Fruit fly (Drosophila melanogaster) whole organism, embryonic: Measurements from ENCODE around the gene CG4991.
A peak's percentile ranks its signal among the peaks of the same experiment; 100 is the strongest.

ENCODE experiments used
- Antp ChIP-seq: fragments of 200-800 bp; sonication (Bioruptor generic); optimal IDR thresholded peaks from 3 replicates; lab custom pipeline; 2016; ENCODE audit warnings: missing biosample characterization, missing genetic modification characterization
- Atf6 ChIP-seq: fragments of 200-800 bp; sonication (Bioruptor generic); IDR thresholded peaks from 2 replicates; pipeline ENCODE4 v1.3.6; 2022; ENCODE audit warnings: missing biosample characterization, missing genetic modification characterization
- BEAF-32 ChIP-seq: fragments of 200-800 bp; sonication (Bioruptor generic); optimal IDR thresholded peaks from 3 replicates; lab custom pipeline; 2017; ENCODE audit warnings: missing biosample characterization, missing genetic modification characterization, mild to moderate bottlenecking, moderate library complexity, missing genetic modification reagents
- CG11085 ChIP-seq: fragments of 200-800 bp; sonication (Bioruptor generic); IDR thresholded peaks from 2 replicates; pipeline ENCODE4 v1.3.6; 2022; ENCODE audit warnings: missing biosample characterization, missing genetic modification characterization
- CG12942 ChIP-seq: fragments of 200-800 bp; sonication (Bioruptor generic); optimal IDR thresholded peaks from 3 replicates; lab custom pipeline; 2016; ENCODE audit warnings: missing biosample characterization, missing genetic modification characterization
- CG13894 ChIP-seq: fragments of 200-800 bp; sonication (Bioruptor generic); optimal IDR thresholded peaks from 3 replicates; lab custom pipeline; 2018; ENCODE audit warnings: missing biosample characterization, mild to moderate bottlenecking, missing genetic modification characterization, moderate library complexity
- CG17385 ChIP-seq: fragments of 200-800 bp; sonication (Bioruptor generic); optimal IDR thresholded peaks from 3 replicates; lab custom pipeline; 2018; ENCODE audit warnings: missing biosample characterization, mild to moderate bottlenecking, missing genetic modification characterization
- CG17568 ChIP-seq: fragments of 200-800 bp; sonication (Bioruptor generic); optimal IDR thresholded peaks from 2 replicates; lab custom pipeline; 2018; ENCODE audit warnings: missing biosample characterization, mild to moderate bottlenecking, missing genetic modification characterization, moderate library complexity
- CG2712 ChIP-seq: fragments of 200-800 bp; optimal IDR thresholded peaks from 3 replicates; lab custom pipeline; 2019; ENCODE audit warnings: missing biosample characterization, mild to moderate bottlenecking, missing genetic modification characterization, moderate library complexity
- CG32772 ChIP-seq: fragments of 200-800 bp; sonication (Bioruptor generic); IDR thresholded peaks from 2 replicates; pipeline ENCODE4 v1.3.6; 2022; ENCODE audit warnings: missing biosample characterization, missing genetic modification characterization
- CG6175 ChIP-seq: fragments of 200-800 bp; sonication (Bioruptor generic); IDR thresholded peaks from 3 replicates; pipeline ENCODE4 v1.3.6; 2022; ENCODE audit warnings: missing biosample characterization, missing genetic modification characterization
- CG7372 ChIP-seq: fragments of 200-800 bp; sonication (Bioruptor generic); IDR thresholded peaks from 2 replicates; pipeline ENCODE4 v1.3.6; 2022; ENCODE audit warnings: missing biosample characterization, missing genetic modification characterization
- CG7745 ChIP-seq: fragments of 200-800 bp; sonication (Bioruptor generic); optimal IDR thresholded peaks from 2 replicates; lab custom pipeline; 2018; ENCODE audit warnings: missing biosample characterization, mild to moderate bottlenecking, missing genetic modification characterization, moderate library complexity
- CG7928 ChIP-seq: fragments of 200-800 bp; sonication (Bioruptor generic); optimal IDR thresholded peaks from 2 replicates; lab custom pipeline; 2017; ENCODE audit warnings: missing biosample characterization, mild to moderate bottlenecking, missing genetic modification characterization
- CG8089 ChIP-seq: fragments of 200-800 bp; sonication (Bioruptor generic); optimal IDR thresholded peaks from 3 replicates; lab custom pipeline; 2016; ENCODE audit warnings: missing biosample characterization, missing genetic modification characterization
- CG8924 ChIP-seq: fragments of 200-800 bp; optimal IDR thresholded peaks from 3 replicates; lab custom pipeline; 2019; ENCODE audit warnings: missing biosample characterization, mild to moderate bottlenecking, missing genetic modification characterization, moderate library complexity
- CG9932 ChIP-seq: fragments of 200-800 bp; sonication (Bioruptor generic); IDR thresholded peaks from 2 replicates; pipeline ENCODE4 v1.3.6; 2022; ENCODE audit warnings: missing biosample characterization, missing genetic modification characterization
- D19A ChIP-seq: fragments of 200-800 bp; optimal IDR thresholded peaks from 3 replicates; lab custom pipeline; 2019; ENCODE audit warnings: missing biosample characterization, mild to moderate bottlenecking, missing genetic modification characterization, moderate library complexity
- Dek ChIP-seq: fragments of 200-800 bp; sonication (Bioruptor generic); optimal IDR thresholded peaks from 3 replicates; lab custom pipeline; 2019; ENCODE audit warnings: missing biosample characterization, mild to moderate bottlenecking, missing genetic modification characterization, moderate library complexity
- Dip3 ChIP-seq: fragments of 200-800 bp; sonication (Bioruptor generic); optimal IDR thresholded peaks from 3 replicates; lab custom pipeline; 2016; ENCODE audit warnings: missing biosample characterization, missing genetic modification characterization
- E2f2 ChIP-seq: fragments of 200-800 bp; sonication (Bioruptor generic); IDR thresholded peaks from 2 replicates; pipeline ENCODE4 v1.3.6; 2022; ENCODE audit warnings: missing biosample characterization, missing genetic modification characterization
- Ets65A ChIP-seq: fragments of 200-800 bp; sonication (Bioruptor generic); peaks from one replicate; lab custom pipeline; 2016; ENCODE audit warnings: missing biosample characterization, missing genetic modification characterization
- GATAe ChIP-seq: fragments of 200-800 bp; sonication (Bioruptor generic); conservative IDR thresholded peaks from 2 replicates; pipeline ENCODE4 v1.3.6; 2022; ENCODE audit warnings: missing biosample characterization, missing genetic modification characterization
- H2.0 ChIP-seq: fragments of 200-800 bp; sonication (Bioruptor generic); IDR thresholded peaks from 2 replicates; pipeline ENCODE4 v1.3.6; 2022; ENCODE audit warnings: missing biosample characterization, missing genetic modification characterization
- HLH3B ChIP-seq: fragments of 200-800 bp; sonication (Bioruptor generic); IDR thresholded peaks from 2 replicates; pipeline ENCODE4 v1.3.6; 2022; ENCODE audit warnings: missing biosample characterization, missing genetic modification characterization
- Hr78 ChIP-seq, 2 experiments: fragments of 200-800 bp in 1 of 2; fragments of >200 bp in 1 of 2; sonication (Bioruptor generic) in 1 of 2; optimal IDR thresholded peaks; 2 replicates each; lab custom pipeline; 2017 to 2019; ENCODE audit warnings: missing biosample characterization in 2 of 2, missing genetic modification characterization in 2 of 2, mild to moderate bottlenecking in 1 of 2, moderate library complexity in 1 of 2
- NFAT ChIP-seq: fragments of 200-800 bp; sonication (Bioruptor generic); IDR thresholded peaks from 2 replicates; pipeline ENCODE4 v1.3.6; 2022; ENCODE audit warnings: missing biosample characterization, missing genetic modification characterization
- Optix ChIP-seq: fragments of 200-800 bp; sonication (Bioruptor generic); IDR thresholded peaks from 3 replicates; pipeline ENCODE4 v1.3.6; 2022; ENCODE audit warnings: missing biosample characterization, missing genetic modification characterization
- Poxn ChIP-seq: fragments of 200-800 bp; sonication (Bioruptor generic); IDR thresholded peaks from 2 replicates; pipeline ENCODE4 v1.3.6; 2022; ENCODE audit warnings: missing biosample characterization, missing genetic modification characterization
- Rfx ChIP-seq: fragments of 200-800 bp; sonication (Bioruptor generic); IDR thresholded peaks from 2 replicates; pipeline ENCODE4 v1.3.6; 2022; ENCODE audit warnings: missing biosample characterization, missing genetic modification characterization
- Sin3A ChIP-seq: fragments of >200 bp; optimal IDR thresholded peaks from 2 replicates; lab custom pipeline; 2018
- Sry-β ChIP-seq: fragments of 200-800 bp; sonication (Bioruptor generic); optimal IDR thresholded peaks from 2 replicates; lab custom pipeline; 2018; ENCODE audit warnings: missing biosample characterization, mild to moderate bottlenecking, missing genetic modification characterization, moderate library complexity
- YL-1 ChIP-seq: fragments of 200-800 bp; sonication (Bioruptor generic); optimal IDR thresholded peaks from 3 replicates; lab custom pipeline; 2017; ENCODE audit warnings: missing biosample characterization, mild to moderate bottlenecking, missing genetic modification characterization
- bigmax ChIP-seq: fragments of 200-800 bp; sonication (Bioruptor generic); optimal IDR thresholded peaks from 2 replicates; lab custom pipeline; 2018; ENCODE audit warnings: missing biosample characterization, mild to moderate bottlenecking, missing genetic modification characterization
- cas ChIP-seq: fragments of 200-800 bp; sonication (Bioruptor generic); IDR thresholded peaks from 2 replicates; pipeline ENCODE4 v1.3.6; 2022; ENCODE audit warnings: missing biosample characterization, missing genetic modification characterization
- croc ChIP-seq: fragments of 200-800 bp; sonication (Bioruptor generic); conservative IDR thresholded peaks from 3 replicates; pipeline ENCODE4 v1.3.6; 2022; ENCODE audit warnings: missing biosample characterization, missing genetic modification characterization
- dpn ChIP-seq, 2 experiments: fragments of 200-800 bp; sonication (Bioruptor generic); optimal IDR thresholded peaks; 3 replicates each; lab custom pipeline; 2016; ENCODE audit warnings: missing biosample characterization in 2 of 2, missing genetic modification characterization in 2 of 2
- emc ChIP-seq: fragments of 200-800 bp; sonication (Bioruptor generic); optimal IDR thresholded peaks from 2 replicates; lab custom pipeline; 2016; ENCODE audit warnings: missing biosample characterization, missing genetic modification characterization
- esg ChIP-seq: fragments of 200-800 bp; sonication (Bioruptor generic); conservative IDR thresholded peaks from 2 replicates; pipeline ENCODE4 v1.3.6; 2022; ENCODE audit warnings: missing biosample characterization, missing genetic modification characterization
- eve ChIP-seq, 2 experiments: fragments of >200 bp; optimal IDR thresholded peaks; 2 replicates each; lab custom pipeline; 2017; ENCODE audit warnings: missing biosample characterization in 2 of 2, missing genetic modification characterization in 2 of 2
- kah ChIP-seq: fragments of 200-800 bp; sonication (Bioruptor generic); optimal IDR thresholded peaks from 2 replicates; lab custom pipeline; 2018; ENCODE audit warnings: missing biosample characterization, mild to moderate bottlenecking, missing genetic modification characterization
- kni ChIP-seq: fragments of 200-800 bp; sonication (Bioruptor generic); optimal IDR thresholded peaks from 3 replicates; lab custom pipeline; 2017; ENCODE audit warnings: mild to moderate bottlenecking, missing biosample characterization, missing genetic modification reagents, missing genetic modification characterization
- nom ChIP-seq: fragments of 200-800 bp; sonication (Bioruptor generic); optimal IDR thresholded peaks from 2 replicates; lab custom pipeline; 2017; ENCODE audit warnings: missing biosample characterization, missing genetic modification characterization, mild to moderate bottlenecking, moderate library complexity, missing genetic modification reagents
- oc ChIP-seq: fragments of 200-800 bp; sonication (Bioruptor generic); optimal IDR thresholded peaks from 2 replicates; lab custom pipeline; 2018; ENCODE audit warnings: missing biosample characterization, mild to moderate bottlenecking, missing genetic modification characterization, moderate library complexity
- repo ChIP-seq: fragments of 200-800 bp; sonication (Bioruptor generic); optimal IDR thresholded peaks from 2 replicates; lab custom pipeline; 2016; ENCODE audit warnings: missing biosample characterization, missing genetic modification characterization
- ro ChIP-seq: fragments of 200-800 bp; sonication (Bioruptor generic); IDR thresholded peaks from 2 replicates; pipeline ENCODE4 v1.3.6; 2022; ENCODE audit warnings: missing biosample characterization, missing genetic modification characterization
- sisA ChIP-seq: fragments of 200-800 bp; sonication (Bioruptor generic); IDR thresholded peaks from 2 replicates; pipeline ENCODE4 v1.3.6; 2022; ENCODE audit warnings: missing biosample characterization, missing genetic modification characterization
- sna ChIP-seq: fragments of 200-800 bp; sonication (Bioruptor generic); IDR thresholded peaks from 2 replicates; pipeline ENCODE4 v1.3.6; 2022; ENCODE audit warnings: missing biosample characterization, missing genetic modification characterization; ENCODE audit not compliant: partially characterized antibody
- ssp ChIP-seq: fragments of 200-800 bp; sonication (Bioruptor generic); IDR thresholded peaks from 2 replicates; pipeline ENCODE4 v1.3.6; 2022; ENCODE audit warnings: missing biosample characterization, missing genetic modification characterization
- zen ChIP-seq: fragments of 200-800 bp; sonication (Bioruptor generic); optimal IDR thresholded peaks from 3 replicates; lab custom pipeline; 2018; ENCODE audit warnings: missing biosample characterization, mild to moderate bottlenecking, missing genetic modification characterization, moderate library complexity

CG4991 gene

dm6 chrX:17077290-17078138 is 14.1 kb upstream of the CG4991 start, which contains the start of gene wcy:
TSS of gene wcy (minus strand) at chrX:17077897.
- no peak for TF ChIP-seq Dek (tag; lab: Kevin White, UChicago)
- peak; percentile 27 to 28 for TF ChIP-seq dpn (GFP tag; optimal IDR thresholded peaks at IDR 0.05; lab: Kevin White, UChicago)
- TF ChIP-seq H2.0 (GFP tag; lab: Robert Waterston, UW): 0 out of 2 replicates have a peak, but pooled peaks have one; percentile 10
- TF ChIP-seq CG17568 (GFP tag; lab: Kevin White, UChicago): no peak
- no peak for TF ChIP-seq ssp (GFP tag; lab: Robert Waterston, UW)
- peak; percentile 40; the same call in 1 of the 2 replicates for TF ChIP-seq CG9932 (GFP tag; lab: Robert Waterston, UW)
- no peak for TF ChIP-seq sisA (GFP tag; lab: Robert Waterston, UW)
- no peak for TF ChIP-seq repo (GFP tag; lab: Kevin White, UChicago)
- TF ChIP-seq BEAF-32 (GFP tag; lab: Kevin White, UChicago): peak; percentile 68
- peak; percentile 42; the same call in 1 of the 2 replicates for TF ChIP-seq CG32772 (GFP tag; lab: Robert Waterston, UW)
- TF ChIP-seq GATAe (GFP tag; lab: Robert Waterston, UW): no peak
- TF ChIP-seq CG11085 (GFP tag; lab: Robert Waterston, UW): no peak
- TF ChIP-seq CG8089 (GFP tag; lab: Kevin White, UChicago): no peak
- TF ChIP-seq Poxn: no peak
- TF ChIP-seq bigmax (GFP tag; lab: Kevin White, UChicago): peak; percentile 36
- TF ChIP-seq sna (GFP tag; lab: Robert Waterston, UW): peak; percentile 19; the same call in 1 of the 2 replicates
- TF ChIP-seq CG2712: peak; percentile 37
- peak; percentile 92 for TF ChIP-seq Ets65A
- TF ChIP-seq esg (GFP tag; lab: Robert Waterston, UW): no peak; the same call in 1 of the 2 replicates
- no peak for TF ChIP-seq CG12942 (GFP tag; lab: Kevin White, UChicago)
- peak; percentile 44; the same call in 1 of the 2 replicates for TF ChIP-seq NFAT (GFP tag; lab: Robert Waterston, UW)
- TF ChIP-seq Optix (GFP tag; lab: Robert Waterston, UW): peak; percentile 37; the same call in 1 of the 3 replicates
- TF ChIP-seq cas (GFP tag; lab: Robert Waterston, UW): no peak
- TF ChIP-seq CG17385 (GFP tag; lab: Kevin White, UChicago): peak; percentile 40
- peak; percentile 21 for TF ChIP-seq Antp (GFP tag; lab: Kevin White, UChicago)
- no peak for TF ChIP-seq CG8924 (tag; lab: Kevin White, UChicago)
- TF ChIP-seq kah (GFP tag; lab: Kevin White, UChicago): no peak
- TF ChIP-seq CG13894 (tag; lab: Kevin White, UChicago): no peak
- TF ChIP-seq ro: no peak
- no peak for TF ChIP-seq oc
- TF ChIP-seq Sin3A: no peak
- TF ChIP-seq E2f2 (GFP tag; lab: Robert Waterston, UW): peak; percentile 50
- no peak for TF ChIP-seq D19A
- TF ChIP-seq CG6175 (GFP tag; lab: Robert Waterston, UW): no peak
- TF ChIP-seq YL-1 (GFP tag; lab: Kevin White, UChicago): peak; percentile 38
- TF ChIP-seq nom (GFP tag; lab: Kevin White, UChicago): peak; percentile 26
- TF ChIP-seq emc (GFP tag; lab: Kevin White, UChicago): no peak
- TF ChIP-seq kni (GFP tag; lab: Kevin White, UChicago): no peak
- no peak for TF ChIP-seq Sry-β
- no peak for TF ChIP-seq CG7372 (GFP tag; lab: Robert Waterston, UW)
- TF ChIP-seq Hr78 (GFP tag; optimal IDR thresholded peaks at IDR 0.05; lab: Kevin White, UChicago): no peak
- no peak for TF ChIP-seq croc (GFP tag; lab: Robert Waterston, UW)
- TF ChIP-seq zen (tag; lab: Kevin White, UChicago): peak; percentile 7
- TF ChIP-seq Atf6 (GFP tag; lab: Robert Waterston, UW): no peak
- no peak for TF ChIP-seq Dip3 (GFP tag; lab: Kevin White, UChicago)
- TF ChIP-seq eve (GFP tag; optimal IDR thresholded peaks at IDR 0.05; lab: Kevin White, UChicago): no peak
- no peak for TF ChIP-seq CG7928 (GFP tag; lab: Kevin White, UChicago)
- 0 out of 2 replicates have a peak, but pooled peaks have one; percentile 18 for TF ChIP-seq HLH3B (GFP tag; lab: Robert Waterston, UW)
- TF ChIP-seq Rfx (GFP tag; lab: Robert Waterston, UW): peak; percentile 51
- TF ChIP-seq CG7745 (tag; lab: Kevin White, UChicago): no peak
